Fruit fly (Drosophila melanogaster) whole organism, embryonic: ENCODE measurements around the gene Uev1A.
A peak's percentile ranks its signal among the peaks of the same experiment; 100 is the strongest.

Experiments used
- Ada2b ChIP-seq: fragments of 200-800 bp; sonication (Bioruptor generic); IDR thresholded peaks from 2 replicates; pipeline ENCODE4 v1.3.6; 2022; ENCODE audit warnings: missing biosample characterization, missing genetic modification characterization
- CG11093 ChIP-seq: fragments of 200-800 bp; sonication (Bioruptor generic); IDR thresholded peaks from 3 replicates; pipeline ENCODE4 v1.3.6; 2022; ENCODE audit warnings: missing biosample characterization, missing genetic modification characterization
- CG11504 ChIP-seq: fragments of 200-800 bp; sonication (Bioruptor generic); optimal IDR thresholded peaks from 3 replicates; lab custom pipeline; 2019; ENCODE audit warnings: missing biosample characterization, mild to moderate bottlenecking, missing genetic modification characterization, moderate library complexity
- CG11695 ChIP-seq: fragments of 200-800 bp; sonication (Bioruptor generic); IDR thresholded peaks from 3 replicates; pipeline ENCODE4 v1.3.6; 2022; ENCODE audit warnings: missing biosample characterization, missing genetic modification characterization
- CG12104 ChIP-seq: fragments of 200-800 bp; sonication (Bioruptor generic); optimal IDR thresholded peaks from 3 replicates; lab custom pipeline; 2016; ENCODE audit warnings: missing biosample characterization, missing genetic modification characterization
- CG15696 ChIP-seq: fragments of 200-800 bp; sonication (Bioruptor generic); optimal IDR thresholded peaks from 2 replicates; lab custom pipeline; 2019; ENCODE audit warnings: missing biosample characterization, mild to moderate bottlenecking, missing genetic modification characterization, moderate library complexity
- CG17186 ChIP-seq: fragments of 200-800 bp; sonication (Bioruptor generic); optimal IDR thresholded peaks from 3 replicates; lab custom pipeline; 2017; ENCODE audit warnings: missing biosample characterization, missing genetic modification reagents, missing genetic modification characterization
- CG17361 ChIP-seq: fragments of 200-800 bp; sonication (Bioruptor generic); IDR thresholded peaks from 3 replicates; pipeline ENCODE4 v1.3.6; 2022; ENCODE audit warnings: missing biosample characterization, missing genetic modification characterization
- CG17568 ChIP-seq: fragments of 200-800 bp; sonication (Bioruptor generic); optimal IDR thresholded peaks from 2 replicates; lab custom pipeline; 2018; ENCODE audit warnings: missing biosample characterization, mild to moderate bottlenecking, missing genetic modification characterization, moderate library complexity
- CG2199 ChIP-seq: fragments of 200-800 bp; sonication (Bioruptor generic); IDR thresholded peaks from 3 replicates; pipeline ENCODE4 v1.3.6; 2022; ENCODE audit warnings: missing biosample characterization, missing genetic modification characterization
- CG3726 ChIP-seq: fragments of 200-800 bp; sonication (Bioruptor generic); IDR thresholded peaks from 3 replicates; pipeline ENCODE4, ENCODE4 v1.3.6; 2022; ENCODE audit warnings: missing biosample characterization, missing genetic modification characterization
- CG3838 ChIP-seq: fragments of 200-800 bp; sonication (Bioruptor generic); optimal IDR thresholded peaks from 3 replicates; lab custom pipeline; 2016; ENCODE audit warnings: missing biosample characterization, missing genetic modification characterization
- CG4424 ChIP-seq: fragments of 200-800 bp; sonication (Bioruptor generic); optimal IDR thresholded peaks from 3 replicates; lab custom pipeline; 2016; ENCODE audit warnings: missing biosample characterization, missing genetic modification characterization
- CG6854 ChIP-seq: fragments of 200-800 bp; sonication (Bioruptor generic); optimal IDR thresholded peaks from 3 replicates; lab custom pipeline; 2017; ENCODE audit warnings: missing biosample characterization, mild to moderate bottlenecking, missing genetic modification characterization
- CG8924 ChIP-seq: fragments of 200-800 bp; optimal IDR thresholded peaks from 3 replicates; lab custom pipeline; 2019; ENCODE audit warnings: missing biosample characterization, mild to moderate bottlenecking, missing genetic modification characterization, moderate library complexity
- D19B ChIP-seq: fragments of 200-800 bp; sonication (Bioruptor generic); optimal IDR thresholded peaks from 2 replicates; lab custom pipeline; 2017; ENCODE audit warnings: missing biosample characterization, mild to moderate bottlenecking, missing genetic modification characterization
- Gug ChIP-seq: fragments of 200-800 bp; sonication (Bioruptor generic); IDR thresholded peaks from 4 replicates; pipeline ENCODE4 v1.3.6; 2022; ENCODE audit warnings: missing biosample characterization, missing genetic modification characterization
- HLH3B ChIP-seq: fragments of 200-800 bp; sonication (Bioruptor generic); IDR thresholded peaks from 2 replicates; pipeline ENCODE4 v1.3.6; 2022; ENCODE audit warnings: missing biosample characterization, missing genetic modification characterization
- Hey ChIP-seq: fragments of 200-800 bp; sonication (Bioruptor generic); optimal IDR thresholded peaks from 3 replicates; lab custom pipeline; 2018; ENCODE audit warnings: missing biosample characterization, mild to moderate bottlenecking, missing genetic modification characterization
- Jarid2 ChIP-seq: fragments of 200-800 bp; sonication (Bioruptor generic); optimal IDR thresholded peaks from 3 replicates; lab custom pipeline; 2017; ENCODE audit warnings: mild to moderate bottlenecking, missing biosample characterization, missing genetic modification reagents, missing genetic modification characterization
- Lhr ChIP-seq: fragments of 200-800 bp; sonication (Bioruptor generic); optimal IDR thresholded peaks from 3 replicates; lab custom pipeline; 2017; ENCODE audit warnings: mild to moderate bottlenecking, missing biosample characterization, missing genetic modification reagents, missing genetic modification characterization
- Med ChIP-seq: fragments of 200-800 bp; sonication (Bioruptor generic); peaks from one replicate; lab custom pipeline; 2016; ENCODE audit warnings: missing biosample characterization, missing genetic modification characterization, mild to moderate bottlenecking, inconsistent platforms, moderate library complexity
- Nf-YC ChIP-seq: fragments of 200-800 bp; optimal IDR thresholded peaks from 3 replicates; lab custom pipeline; 2019; ENCODE audit warnings: missing biosample characterization, mild to moderate bottlenecking, missing genetic modification characterization, moderate library complexity
- Sox102F ChIP-seq: fragments of 200-800 bp; sonication (Bioruptor generic); optimal IDR thresholded peaks from 2 replicates; lab custom pipeline; 2018; ENCODE audit warnings: missing biosample characterization, mild to moderate bottlenecking, missing genetic modification characterization, moderate library complexity
- ara ChIP-seq: fragments of 200-800 bp; sonication (Bioruptor generic); IDR thresholded peaks from 2 replicates; pipeline ENCODE4 v1.3.6; 2022; ENCODE audit warnings: missing biosample characterization, missing genetic modification characterization
- ase ChIP-seq: fragments of 200-800 bp; sonication (Bioruptor generic); IDR thresholded peaks from 3 replicates; pipeline ENCODE4 v1.3.6; 2022; ENCODE audit warnings: missing biosample characterization, missing genetic modification characterization
- ash1 ChIP-seq: fragments of 200-800 bp; sonication (Bioruptor generic); optimal IDR thresholded peaks from 2 replicates; lab custom pipeline; 2018; ENCODE audit warnings: missing biosample characterization, mild to moderate bottlenecking, missing genetic modification characterization
- bab2 ChIP-seq: fragments of 200-800 bp; sonication (Bioruptor generic); optimal IDR thresholded peaks from 2 replicates; lab custom pipeline; 2016; ENCODE audit warnings: missing biosample characterization, missing genetic modification characterization
- bsh ChIP-seq, 2 experiments: fragments of 200-800 bp; sonication (Bioruptor generic); optimal IDR thresholded peaks; 2 replicates each; lab custom pipeline; 2017 to 2018; ENCODE audit warnings: mild to moderate bottlenecking in 2 of 2, missing biosample characterization in 2 of 2, missing genetic modification characterization in 2 of 2, moderate library complexity in 1 of 2
- cas ChIP-seq: fragments of 200-800 bp; sonication (Bioruptor generic); IDR thresholded peaks from 2 replicates; pipeline ENCODE4 v1.3.6; 2022; ENCODE audit warnings: missing biosample characterization, missing genetic modification characterization
- cato ChIP-seq: fragments of 200-800 bp; sonication (Bioruptor generic); optimal IDR thresholded peaks from 2 replicates; lab custom pipeline; 2016; ENCODE audit warnings: missing biosample characterization, missing genetic modification characterization, borderline replicate concordance
- corto ChIP-seq: fragments of 200-800 bp; sonication (Bioruptor generic); optimal IDR thresholded peaks from 2 replicates; lab custom pipeline; 2016; ENCODE audit warnings: missing biosample characterization, mild to moderate bottlenecking, missing genetic modification characterization, moderate library complexity
- dan ChIP-seq: fragments of 200-800 bp; sonication (Bioruptor generic); IDR thresholded peaks from 2 replicates; pipeline ENCODE4 v1.3.6; 2022; ENCODE audit warnings: missing biosample characterization, missing genetic modification characterization
- danr ChIP-seq: fragments of 200-800 bp; sonication (Bioruptor generic); IDR thresholded peaks from 2 replicates; pipeline ENCODE4 v1.3.6; 2022; ENCODE audit warnings: missing biosample characterization, missing genetic modification characterization
- fu2 ChIP-seq: fragments of 200-800 bp; sonication (Bioruptor generic); optimal IDR thresholded peaks from 2 replicates; lab custom pipeline; 2016; ENCODE audit warnings: missing biosample characterization, missing genetic modification characterization
- gce ChIP-seq: fragments of 200-800 bp; sonication (Bioruptor generic); IDR thresholded peaks from 3 replicates; pipeline ENCODE4 v1.3.6; 2022; ENCODE audit warnings: missing biosample characterization, missing genetic modification characterization
- gem ChIP-seq: fragments of 200-800 bp; sonication (Bioruptor generic); optimal IDR thresholded peaks from 2 replicates; lab custom pipeline; 2019; ENCODE audit warnings: missing biosample characterization, mild to moderate bottlenecking, missing genetic modification characterization, moderate library complexity
- gfzf ChIP-seq: fragments of 200-800 bp; sonication (Bioruptor generic); optimal IDR thresholded peaks from 2 replicates; lab custom pipeline; 2016; ENCODE audit warnings: missing biosample characterization, mild to moderate bottlenecking, missing genetic modification characterization, moderate library complexity
- hkb ChIP-seq, 2 experiments: fragments of 200-800 bp in 1 of 2; fragments of >200 bp in 1 of 2; sonication (Bioruptor generic) in 1 of 2; IDR thresholded peaks in 1 of 2; optimal IDR thresholded peaks in 1 of 2; 2 replicates each; pipeline versions ENCODE4 v1.3.6 to Lab custom; 2017 to 2022; ENCODE audit warnings: missing biosample characterization in 1 of 2, missing genetic modification characterization in 1 of 2
- hth ChIP-seq: fragments of >200 bp; optimal IDR thresholded peaks from 2 replicates; lab custom pipeline; 2017; ENCODE audit warnings: inconsistent platforms
- nmo ChIP-seq: fragments of 200-800 bp; sonication (Bioruptor generic); optimal IDR thresholded peaks from 2 replicates; lab custom pipeline; 2018; ENCODE audit warnings: missing biosample characterization, mild to moderate bottlenecking, missing genetic modification characterization, moderate library complexity
- oc ChIP-seq: fragments of 200-800 bp; sonication (Bioruptor generic); optimal IDR thresholded peaks from 2 replicates; lab custom pipeline; 2018; ENCODE audit warnings: missing biosample characterization, mild to moderate bottlenecking, missing genetic modification characterization, moderate library complexity
- sc ChIP-seq, 3 experiments: fragments of >200 bp in 2 of 3; fragments of 200-800 bp in 1 of 3; sonication (Bioruptor generic) in 1 of 3; optimal IDR thresholded peaks; 2 replicates in 2 of 3; 3 replicates in 1 of 3; lab custom pipeline; 2017; ENCODE audit warnings: mild to moderate bottlenecking in 1 of 3, missing biosample characterization in 1 of 3, missing genetic modification characterization in 1 of 3, missing genetic modification reagents in 1 of 3
- shn ChIP-seq: fragments of 200-800 bp; sonication (Bioruptor generic); optimal IDR thresholded peaks from 3 replicates; lab custom pipeline; 2016; ENCODE audit warnings: missing biosample characterization, missing genetic modification characterization
- slbo ChIP-seq: fragments of 200-800 bp; sonication (Bioruptor generic); IDR thresholded peaks from 2 replicates; pipeline ENCODE4 v1.3.6; 2022; ENCODE audit warnings: missing biosample characterization, missing genetic modification characterization
- sr ChIP-seq: fragments of 200-800 bp; sonication (Bioruptor generic); IDR thresholded peaks from 3 replicates; pipeline ENCODE4 v1.3.6; 2022; ENCODE audit warnings: missing biosample characterization, missing genetic modification characterization
- tgo ChIP-seq: fragments of 200-800 bp; sonication (Bioruptor generic); IDR thresholded peaks from 3 replicates; pipeline ENCODE4 v1.3.6; 2022; ENCODE audit warnings: missing biosample characterization, missing genetic modification characterization
- toy ChIP-seq: fragments of 200-800 bp; sonication (Bioruptor generic); IDR thresholded peaks from 2 replicates; pipeline ENCODE4 v1.3.6; 2022; ENCODE audit warnings: missing biosample characterization, missing genetic modification characterization
- zen ChIP-seq: fragments of 200-800 bp; sonication (Bioruptor generic); optimal IDR thresholded peaks from 3 replicates; lab custom pipeline; 2018; ENCODE audit warnings: missing biosample characterization, mild to moderate bottlenecking, missing genetic modification characterization, moderate library complexity

Uev1A gene

DNA sequence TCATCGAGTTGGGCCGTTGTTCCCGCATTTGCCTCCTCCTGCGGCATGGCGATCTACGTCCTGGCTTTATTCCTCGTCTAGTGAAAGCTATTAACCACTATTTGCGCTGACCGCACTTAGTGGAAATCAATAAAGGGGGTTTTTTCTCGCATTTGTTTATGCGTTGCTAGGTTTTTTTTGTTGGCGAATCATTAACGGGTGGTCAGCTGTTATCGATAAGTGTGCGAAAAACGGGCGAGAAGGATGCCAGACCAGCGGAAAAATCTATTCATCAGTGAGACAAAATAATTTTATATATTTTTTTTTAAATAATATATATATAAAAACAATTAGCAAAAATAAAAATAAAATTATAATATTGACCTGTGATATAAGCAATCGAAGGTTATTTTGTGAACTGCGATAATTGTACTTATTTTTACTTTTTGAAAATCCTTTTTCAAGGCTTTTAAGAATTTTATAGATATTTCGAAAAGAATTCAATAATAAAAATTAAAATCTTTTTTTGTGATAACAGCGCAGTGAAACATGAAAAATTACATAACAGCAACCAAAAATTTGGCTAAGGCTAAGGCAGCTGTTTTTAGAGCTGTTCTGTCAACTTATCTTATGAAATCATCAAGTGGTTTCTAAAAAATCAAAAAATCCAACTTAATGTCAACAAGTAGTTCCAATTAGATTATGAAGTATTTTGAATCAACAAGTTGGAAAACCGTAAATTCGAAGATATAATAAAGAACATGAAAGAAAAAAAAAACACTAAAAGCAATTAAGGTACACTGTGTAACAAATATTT, 6.6 kb downstream of the Uev1A start, which contains the start of gene Klp64D (continued):
- no peak for TF ChIP-seq Hey (tag; lab: Kevin White, UChicago)
- TF ChIP-seq sr (GFP tag; lab: Robert Waterston, UW) = no peak
- no peak for TF ChIP-seq D19B
- no peak for TF ChIP-seq sc (optimal IDR thresholded peaks at IDR 0.05; lab: Kevin White, UChicago)
- TF ChIP-seq sc (GFP tag; optimal IDR thresholded peaks at IDR 0.05; lab: Kevin White, UChicago) = no peak
- peak; percentile 70 for TF ChIP-seq Med (GFP tag; lab: Kevin White, UChicago)
- TF ChIP-seq cato = no peak
- TF ChIP-seq oc (tag; lab: Kevin White, UChicago) = no peak
- TF ChIP-seq dan (GFP tag; lab: Robert Waterston, UW) = no peak
- TF ChIP-seq tgo (GFP tag; lab: Robert Waterston, UW) = no peak; the same call in 2 of the 3 replicates
- TF ChIP-seq bsh (GFP tag; optimal IDR thresholded peaks at IDR 0.05; lab: Kevin White, UChicago) = peak in 1 of 2 experiments; percentile 7
- TF ChIP-seq gfzf = no peak
- no peak for TF ChIP-seq Jarid2 (GFP tag; lab: Kevin White, UChicago)
- TF ChIP-seq HLH3B (GFP tag; lab: Robert Waterston, UW) = no peak
- no peak for TF ChIP-seq CG17186 (GFP tag; lab: Kevin White, UChicago)
- no peak for TF ChIP-seq cas (GFP tag; lab: Robert Waterston, UW)
- no peak for TF ChIP-seq CG12104 (GFP tag; lab: Kevin White, UChicago)
- no peak for TF ChIP-seq ara
- no peak for TF ChIP-seq hkb (optimal IDR thresholded peaks at IDR 0.05; lab: Kevin White, UChicago)
- no peak for TF ChIP-seq hkb (GFP tag; IDR thresholded peaks at IDR 0.05; lab: Robert Waterston, UW)
- TF ChIP-seq gem (tag; lab: Kevin White, UChicago) = peak; percentile 58
- TF ChIP-seq CG3726 (GFP tag; lab: Robert Waterston, UW) = no peak
- no peak for TF ChIP-seq bab2 (GFP tag; lab: Kevin White, UChicago)
- TF ChIP-seq CG17361 (GFP tag; lab: Robert Waterston, UW) = peak; percentile 44; the same call in 2 of the 3 replicates
- TF ChIP-seq hth (lab: Kevin White, UChicago) = no peak
- TF ChIP-seq nmo = peak; percentile 7
- no peak for TF ChIP-seq toy (GFP tag; lab: Robert Waterston, UW)
- TF ChIP-seq CG11695 (GFP tag; lab: Robert Waterston, UW) = no peak
- no peak for TF ChIP-seq shn (GFP tag; lab: Kevin White, UChicago)
- TF ChIP-seq ash1 (GFP tag; lab: Kevin White, UChicago) = no peak
- no peak for TF ChIP-seq CG2199
- no peak for TF ChIP-seq fu2 (GFP tag; lab: Kevin White, UChicago)
- peak; percentile 11; the same call in 1 of the 2 replicates for TF ChIP-seq slbo (GFP tag; lab: Robert Waterston, UW)
- no peak for TF ChIP-seq ase (GFP tag; lab: Robert Waterston, UW)
- peak; percentile 69 for TF ChIP-seq Nf-YC (tag; lab: Kevin White, UChicago)
- no peak for TF ChIP-seq gce (GFP tag; lab: Robert Waterston, UW)
- peak; percentile 19 for TF ChIP-seq Sox102F (GFP tag; lab: Kevin White, UChicago)
- no peak for TF ChIP-seq CG17568 (GFP tag; lab: Kevin White, UChicago)
- TF ChIP-seq CG11504 = peak; percentile 32
- TF ChIP-seq zen (tag; lab: Kevin White, UChicago) = peak; percentile 67
- TF ChIP-seq CG4424 (GFP tag; lab: Kevin White, UChicago) = no peak
- TF ChIP-seq danr (GFP tag; lab: Robert Waterston, UW) = no peak
- TF ChIP-seq CG6854 (GFP tag; lab: Kevin White, UChicago) = no peak
- peak; percentile 43 for TF ChIP-seq CG8924 (tag; lab: Kevin White, UChicago)
- TF ChIP-seq CG15696 (tag; lab: Kevin White, UChicago) = peak; percentile 7
- no peak for TF ChIP-seq Gug (GFP tag; lab: Robert Waterston, UW)
- TF ChIP-seq Ada2b (GFP tag; lab: Robert Waterston, UW) = no peak
- TF ChIP-seq CG11093 (GFP tag; lab: Robert Waterston, UW) = no peak
- TF ChIP-seq CG3838 (GFP tag; lab: Kevin White, UChicago) = no peak
- TF ChIP-seq corto (GFP tag; lab: Kevin White, UChicago) = no peak
- TF ChIP-seq Lhr (GFP tag; lab: Kevin White, UChicago) = no peak
